Fruit fly (Drosophila melanogaster) whole organism, larva: ENCODE data around the gene Aladin.

Experiments used
- noc ChIP-seq: fragments of 200-800 bp; sonication (Bioruptor generic); optimal IDR thresholded peaks from 3 replicates; lab custom pipeline; 2019; ENCODE audit warnings: missing biosample characterization, mild to moderate bottlenecking, missing genetic modification characterization, moderate library complexity

Gene Aladin

dm6 chrX:9266082-9266481 lies 7.1 kb upstream of the Aladin start:
- no peak for TF ChIP-seq noc (tag; lab: Kevin White, UChicago)

- no peak for TF ChIP-seq noc (tag; lab: Kevin White, UChicago)
Observed at dm6 chrX:9267598-9267997, 5.6 kb upstream of the Aladin start, which contains the start of gene Erk7. Erk7 (minus strand) TSS chrX:9267698.

DNA sequence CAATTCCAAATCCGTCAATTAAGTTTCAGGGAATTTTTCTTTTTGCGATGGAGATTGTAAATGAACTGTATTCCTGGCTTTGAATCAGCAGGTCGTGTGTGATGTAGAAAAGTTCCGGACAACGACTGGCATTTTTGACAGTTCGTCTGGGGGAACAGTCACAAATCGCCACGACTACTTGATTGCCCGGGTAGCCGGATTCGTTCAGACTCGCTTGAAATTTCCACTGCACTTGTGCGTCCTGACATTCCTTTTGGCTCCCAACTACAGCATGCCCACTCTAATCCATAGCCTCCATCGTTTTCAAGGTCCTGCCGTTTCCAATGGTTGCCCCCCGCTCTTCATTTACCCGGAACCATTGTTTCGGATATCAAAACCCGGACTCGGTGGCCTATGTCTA lies 3.4 kb upstream of the Aladin start, which contains the start of gene CG17440:
Gene CG17440 (minus strand): TSS at position 101 of the 400 bp plus-strand sequence.
- TF ChIP-seq noc (tag; lab: Kevin White, UChicago), result no peak

dm6 chrX:9281998-9282644 lies 8.9 kb downstream of the Aladin start:
- no peak for TF ChIP-seq noc (tag; lab: Kevin White, UChicago)

dm6 chrX:9282783-9283289 lies 9.6 kb downstream of the Aladin start, which contains the start of gene c11.1:
c11.1 (minus strand) TSS chrX:9283117.
- TF ChIP-seq noc (tag; lab: Kevin White, UChicago), result no peak

- no peak for TF ChIP-seq noc (tag; lab: Kevin White, UChicago)
Observed at dm6 chrX:9284024-9284738, 11.0 kb downstream of the Aladin start, which contains the start of gene lz. lz (plus strand) TSS chrX:9284649.

- no peak for TF ChIP-seq noc (tag; lab: Kevin White, UChicago)
Observed at dm6 chrX:9286386-9286785, 13.2 kb downstream of the Aladin start.

dm6 chrX:9291270-9291669 lies 18.1 kb downstream of the Aladin start:
- no peak for TF ChIP-seq noc (tag; lab: Kevin White, UChicago)

- no peak for TF ChIP-seq noc (tag; lab: Kevin White, UChicago)
Observed at dm6 chrX:9295518-9295917, 22.3 kb downstream of the Aladin start.

DNA sequence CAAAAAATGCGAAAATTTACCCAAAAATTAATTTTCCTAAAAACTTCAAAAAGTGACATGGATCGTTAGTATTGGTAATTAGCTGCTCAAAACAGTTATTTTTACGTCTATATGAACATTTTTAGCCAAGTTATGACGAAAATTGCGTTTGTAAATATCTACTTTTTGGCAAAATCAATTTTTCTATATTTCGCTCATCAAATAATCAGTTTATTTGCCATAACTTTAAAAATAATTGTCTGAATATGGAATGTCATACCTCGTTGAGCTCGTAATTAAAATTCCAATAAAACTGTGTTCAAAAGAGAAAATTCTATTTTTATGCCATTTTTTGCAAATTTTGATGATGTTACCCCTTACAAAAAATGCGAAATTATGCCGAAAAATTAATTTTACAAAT lies 23.3 kb downstream of the Aladin start:
- TF ChIP-seq noc (tag; lab: Kevin White, UChicago), result no peak

- TF ChIP-seq noc (tag; lab: Kevin White, UChicago), result peak; percentile 67
Observed at dm6 chrX:9297661-9298433, 24.6 kb downstream of the Aladin start.

- TF ChIP-seq noc (tag; lab: Kevin White, UChicago), result no peak
Observed at dm6 chrX:9305735-9306134, 32.5 kb downstream of the Aladin start.

DNA sequence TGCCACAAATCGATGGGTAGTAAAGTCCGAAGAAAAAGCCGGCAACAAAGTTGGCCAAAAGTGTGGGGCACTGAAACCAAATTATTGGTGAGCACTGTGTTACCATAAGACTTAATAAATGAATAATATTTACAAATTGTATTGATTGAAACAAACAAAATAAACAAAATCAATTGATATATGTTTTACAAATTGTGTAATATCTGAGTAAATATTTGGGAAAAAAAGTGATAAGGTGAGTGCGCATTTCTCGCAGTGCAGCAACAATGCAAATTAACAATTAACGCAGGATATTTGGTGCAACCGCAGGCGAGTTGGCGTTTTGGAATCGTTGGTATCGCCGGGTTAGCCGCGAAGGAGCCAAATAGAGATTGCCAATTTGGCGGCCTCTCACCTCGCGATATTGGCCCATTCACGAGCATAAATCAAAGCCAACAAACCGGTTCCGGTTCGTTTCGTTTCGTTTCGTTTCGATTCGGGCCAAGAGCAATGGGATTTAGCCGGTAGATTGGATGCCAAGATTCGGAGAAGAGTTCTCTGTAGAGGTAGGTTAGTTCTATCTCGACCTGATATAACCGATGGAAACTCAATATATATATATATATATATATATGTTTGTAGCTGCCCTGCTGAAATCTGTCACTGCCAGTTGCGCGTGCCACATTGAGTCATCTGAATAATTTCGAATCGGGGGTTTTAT lies 36.9 kb downstream of the Aladin start:
- no peak for TF ChIP-seq noc (tag; lab: Kevin White, UChicago)

dm6 chrX:9317100-9317499 lies 43.9 kb downstream of the Aladin start:
- no peak for TF ChIP-seq noc (tag; lab: Kevin White, UChicago)

DNA sequence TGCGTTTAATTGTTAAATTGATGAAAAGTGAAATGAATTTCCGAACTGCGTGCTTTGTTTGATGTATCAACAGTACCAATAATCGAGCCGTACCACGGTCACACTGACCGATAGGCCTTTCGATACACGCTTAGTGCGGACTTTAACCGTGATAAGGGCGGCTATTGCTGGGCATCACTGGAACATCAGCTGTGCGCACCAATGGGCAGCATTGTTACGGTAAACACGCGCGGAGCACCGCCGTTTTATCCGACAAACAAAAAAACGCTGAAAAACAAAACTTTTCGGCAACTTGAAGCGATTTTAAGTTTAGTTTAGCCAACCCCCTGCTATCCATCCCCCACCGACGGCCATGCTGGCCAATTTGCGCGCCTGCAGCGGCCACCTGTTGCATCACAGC lies 45.9 kb downstream of the Aladin start, which contains the start of the genes c12.1 and c12.2:
Gene c12.1 (minus strand): TSS at position 84 of the 400 bp plus-strand sequence.
Gene c12.2 (plus strand): TSS at position 220 of the 400 bp plus-strand sequence.
- TF ChIP-seq noc (tag; lab: Kevin White, UChicago), result peak; percentile 7
